Worm (Caenorhabditis elegans): Measurements from ENCODE around the gene cope-1.

Gene cope-1

DNA sequence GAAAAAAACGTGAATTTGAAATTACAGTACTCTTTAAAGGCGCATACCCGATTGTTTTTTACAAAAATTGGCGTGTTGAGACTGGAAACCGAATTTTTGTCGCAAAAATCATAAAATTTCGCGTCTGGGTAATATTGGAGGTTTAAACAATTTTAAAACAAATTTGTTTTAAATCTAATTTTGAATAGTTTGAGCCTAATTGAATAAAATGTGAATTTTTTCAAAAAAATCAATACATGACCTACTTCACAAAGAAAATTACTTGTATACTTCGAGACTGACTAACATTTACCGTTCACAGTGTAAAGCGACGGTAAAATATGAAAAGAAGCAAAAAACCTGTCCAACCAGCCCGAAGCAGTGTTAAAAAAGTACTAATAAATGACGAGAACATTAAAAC, 31.2 kb downstream of the cope-1 start:
- TF ChIP-seq M03D4.4 (tag; optimal IDR thresholded peaks at IDR 0.05), result no peak
- TF ChIP-seq bed-3 (GFP tag; optimal IDR thresholded peaks at IDR 0.05), result no peak
- TF ChIP-seq unc-39 (tag; optimal IDR thresholded peaks at IDR 0.05), result no peak
- no peak for TF ChIP-seq nhr-2 (tag; optimal IDR thresholded peaks at IDR 0.05)
- TF ChIP-seq nhr-12 (tag; optimal IDR thresholded peaks at IDR 0.05), result no peak
- no peak for TF ChIP-seq pha-4 (tag; optimal IDR thresholded peaks at IDR 0.05)
- TF ChIP-seq snpc-4 (tag; optimal IDR thresholded peaks at IDR 0.05), result no peak

DNA sequence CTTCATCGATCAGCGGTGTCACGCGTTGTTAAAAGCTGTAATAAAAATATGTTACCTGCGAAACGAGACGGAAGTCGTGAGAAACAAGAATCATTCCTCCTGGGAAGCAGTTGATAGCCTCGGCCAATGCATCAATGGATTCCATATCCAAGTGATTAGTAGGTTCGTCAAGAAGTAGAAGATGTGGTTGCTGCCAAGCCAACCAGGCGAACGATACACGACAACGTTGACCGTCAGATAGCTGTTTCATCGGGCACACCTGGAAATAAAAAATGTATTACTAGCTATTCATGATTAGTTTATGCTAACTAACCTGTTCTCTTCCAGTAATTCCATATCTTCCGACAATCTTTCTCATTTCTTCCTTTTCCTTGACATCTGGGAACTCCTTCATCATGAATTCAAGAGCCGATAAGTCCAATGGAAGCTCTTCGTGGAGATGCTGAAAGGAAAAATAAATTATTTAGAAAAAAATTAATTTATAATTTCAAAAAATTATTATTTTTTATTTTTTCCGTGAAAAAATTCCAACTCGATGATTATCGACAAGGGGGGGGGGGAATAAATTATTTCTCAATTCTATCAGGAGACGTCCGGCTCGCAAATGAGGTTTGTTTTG, 33.0 kb downstream of the cope-1 start, which contains the start of gene tag-164:
Gene tag-164 (plus strand): TSS at position 569 of the 619 bp plus-strand sequence.
- TF ChIP-seq lin-13 (tag; optimal IDR thresholded peaks at IDR 0.05), result no peak
- no peak for TF ChIP-seq elt-3 (tag; optimal IDR thresholded peaks at IDR 0.05)
- TF ChIP-seq unc-120 (tag; optimal IDR thresholded peaks at IDR 0.05; ENCODE audit: poor library complexity, severe bottlenecking), result no peak
- TF ChIP-seq nhr-28 (tag; optimal IDR thresholded peaks at IDR 0.05), result no peak
- TF ChIP-seq unc-39 (tag; optimal IDR thresholded peaks at IDR 0.05), result no peak
- TF ChIP-seq nhr-2 (tag; optimal IDR thresholded peaks at IDR 0.05), result no peak
- TF ChIP-seq snpc-4 (tag; optimal IDR thresholded peaks at IDR 0.05), result no peak
- TF ChIP-seq ceh-39 (tag; optimal IDR thresholded peaks at IDR 0.05), result no peak
- no peak for TF ChIP-seq ceh-83 (GFP tag; optimal IDR thresholded peaks at IDR 0.05)
- no peak for TF ChIP-seq tbx-8 (GFP tag; optimal IDR thresholded peaks at IDR 0.05)

DNA sequence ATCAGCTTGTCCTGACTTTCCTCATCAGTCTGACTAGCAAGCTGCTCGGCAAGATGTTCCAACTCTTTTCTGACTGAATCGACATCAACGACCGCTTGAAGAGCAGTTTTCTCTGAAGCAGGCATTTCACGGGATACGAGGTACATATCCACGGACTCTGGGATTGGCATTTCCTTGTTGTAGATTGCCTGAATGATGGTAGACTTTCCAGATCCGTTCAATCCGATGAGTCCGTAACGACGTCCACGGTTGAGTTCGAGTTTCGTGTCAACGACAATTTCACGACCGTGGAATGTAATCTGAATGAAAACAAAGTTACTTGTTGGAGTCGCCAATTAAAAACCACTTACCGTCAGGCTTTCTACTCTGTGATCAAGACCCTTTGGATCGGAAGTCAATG, 35.5 kb downstream of the cope-1 start:
- no peak for TF ChIP-seq mep-1 (tag; optimal IDR thresholded peaks at IDR 0.05)
- TF ChIP-seq cnd-1 (tag; optimal IDR thresholded peaks at IDR 0.05), result no peak
- no peak for TF ChIP-seq snpc-4 (tag; optimal IDR thresholded peaks at IDR 0.05)
- TF ChIP-seq elt-3 (tag; optimal IDR thresholded peaks at IDR 0.05), result no peak
- TF ChIP-seq ceh-83 (GFP tag; optimal IDR thresholded peaks at IDR 0.05), result no peak
- no peak for TF ChIP-seq flh-1 (GFP tag; optimal IDR thresholded peaks at IDR 0.05)
- no peak for TF ChIP-seq mls-2 (tag; optimal IDR thresholded peaks at IDR 0.05)
- no peak for TF ChIP-seq nhr-237 (tag; optimal IDR thresholded peaks at IDR 0.05)
- TF ChIP-seq hlh-1 (tag; optimal IDR thresholded peaks at IDR 0.05), result no peak
- TF ChIP-seq ces-1 (GFP tag; optimal IDR thresholded peaks at IDR 0.05), result no peak
- TF ChIP-seq unc-62 (GFP tag; optimal IDR thresholded peaks at IDR 0.05), result no peak
- no peak for TF ChIP-seq unc-120 (tag; optimal IDR thresholded peaks at IDR 0.05; ENCODE audit: poor library complexity, severe bottlenecking)
- no peak for TF ChIP-seq M03D4.4 (tag; optimal IDR thresholded peaks at IDR 0.05)
- TF ChIP-seq tbx-8 (GFP tag; optimal IDR thresholded peaks at IDR 0.05), result no peak
- TF ChIP-seq mab-5 (tag; optimal IDR thresholded peaks at IDR 0.05), result no peak
- no peak for TF ChIP-seq lin-13 (tag; optimal IDR thresholded peaks at IDR 0.05)
- TF ChIP-seq nhr-28 (tag; optimal IDR thresholded peaks at IDR 0.05), result no peak
- TF ChIP-seq drap-1 (GFP tag; optimal IDR thresholded peaks at IDR 0.05), result no peak
- no peak for TF ChIP-seq ham-2 (GFP tag; optimal IDR thresholded peaks at IDR 0.05)

DNA sequence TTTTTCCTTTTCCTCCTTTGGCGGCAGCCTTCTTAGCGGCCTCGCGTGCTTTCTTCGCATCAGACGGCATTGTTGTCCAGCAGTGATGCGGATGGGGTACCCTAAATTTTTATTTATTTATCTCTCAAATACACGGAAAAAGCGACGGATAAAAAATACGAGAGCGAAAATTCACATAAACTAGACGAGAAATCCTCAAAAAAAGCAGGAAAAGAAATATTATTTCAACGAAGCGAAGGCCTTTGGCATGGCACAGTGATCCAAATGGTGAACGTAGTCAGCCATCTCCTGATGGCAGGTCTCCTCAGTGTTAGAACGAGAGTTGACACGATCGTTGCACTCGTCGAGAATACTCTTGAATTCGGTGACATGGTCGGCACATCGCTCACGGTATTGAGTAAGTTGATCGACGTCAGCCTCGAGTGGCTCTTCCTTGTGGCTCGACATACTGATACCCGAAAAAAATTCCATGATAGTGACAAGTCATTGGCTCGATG, 36.1 kb downstream of the cope-1 start, which contains the start of the genes abcf-2 and T27E9.2:
Gene abcf-2 (minus strand): TSS at position 101 of the 497 bp plus-strand sequence.
Gene T27E9.2 (minus strand): TSS at position 447 of the 497 bp plus-strand sequence.
- TF ChIP-seq sptf-1 (tag; optimal IDR thresholded peaks at IDR 0.05) (no peak), ham-2 (GFP tag; optimal IDR thresholded peaks at IDR 0.05) (no peak), nhr-76 (tag; optimal IDR thresholded peaks at IDR 0.05) (no peak), nhr-237 (tag; optimal IDR thresholded peaks at IDR 0.05) (no peak), nhr-28 (tag; optimal IDR thresholded peaks at IDR 0.05) (no peak), ceh-39 (tag; optimal IDR thresholded peaks at IDR 0.05) (no peak), mab-5 (tag; optimal IDR thresholded peaks at IDR 0.05) (no peak), lin-32 (GFP tag; optimal IDR thresholded peaks at IDR 0.05) (no peak)

DNA sequence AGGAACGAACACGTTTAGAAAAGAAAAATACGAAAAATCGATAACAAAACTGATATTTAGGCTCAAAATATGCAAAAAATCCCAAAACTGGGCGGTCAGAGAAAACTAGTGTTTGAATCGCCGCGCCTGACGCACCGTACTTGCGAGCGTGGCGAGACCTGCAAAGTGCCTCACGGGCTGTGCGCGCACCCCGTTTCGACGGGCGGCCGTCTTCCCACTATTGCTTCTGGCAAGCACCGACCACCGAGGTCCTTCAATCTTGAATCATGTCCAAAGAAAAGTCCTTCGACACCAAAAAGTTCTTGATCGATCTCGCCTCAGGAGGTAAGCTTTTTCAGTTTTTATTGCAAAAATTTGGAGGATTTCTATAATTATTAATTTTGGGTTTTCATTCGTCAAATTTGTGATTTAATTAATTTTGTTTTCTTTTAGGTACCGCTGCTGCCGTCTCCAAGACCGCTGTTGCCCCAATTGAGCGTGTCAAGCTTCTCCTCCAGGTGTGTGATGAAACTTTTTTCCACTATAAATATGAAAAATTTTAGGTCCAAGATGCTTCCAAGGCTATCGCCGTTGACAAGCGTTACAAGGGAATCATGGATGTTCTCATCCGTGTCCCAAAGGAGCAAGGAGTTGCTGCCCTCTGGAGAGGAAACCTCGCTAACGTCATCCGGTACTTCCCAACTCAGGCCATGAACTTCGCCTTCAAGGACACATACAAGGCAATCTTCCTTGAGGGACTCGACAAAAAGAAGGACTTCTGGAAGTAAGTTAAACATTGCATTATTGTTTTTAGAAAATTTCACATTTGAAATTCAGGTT, 37.1 kb downstream of the cope-1 start, which contains the start of gene ant-1.1:
Gene ant-1.1 (plus strand): TSS at position 199 of the 819 bp plus-strand sequence.
- peak; percentile 38 for TF ChIP-seq nhr-2 (tag; optimal IDR thresholded peaks at IDR 0.05)
- no peak for TF ChIP-seq nhr-28 (tag; optimal IDR thresholded peaks at IDR 0.05)
- no peak for TF ChIP-seq flh-1 (GFP tag; optimal IDR thresholded peaks at IDR 0.05)
- TF ChIP-seq lsy-2 (tag; optimal IDR thresholded peaks at IDR 0.05), result peak; percentile 99
- no peak for TF ChIP-seq blmp-1 (tag; optimal IDR thresholded peaks at IDR 0.05)
- peak; percentile 83 for TF ChIP-seq mep-1 (tag; optimal IDR thresholded peaks at IDR 0.05)
- no peak for TF ChIP-seq elt-3 (tag; optimal IDR thresholded peaks at IDR 0.05)
- peak; percentile 90 for TF ChIP-seq lin-13 (tag; optimal IDR thresholded peaks at IDR 0.05)
- no peak for TF ChIP-seq sem-2 (GFP tag; optimal IDR thresholded peaks at IDR 0.05)
- TF ChIP-seq unc-39 (tag; optimal IDR thresholded peaks at IDR 0.05), result no peak
- peak; percentile 56 for TF ChIP-seq drap-1 (GFP tag; optimal IDR thresholded peaks at IDR 0.05)
- TF ChIP-seq unc-62 (GFP tag; optimal IDR thresholded peaks at IDR 0.05), result no peak
- no peak for TF ChIP-seq nhr-76 (tag; optimal IDR thresholded peaks at IDR 0.05)
- TF ChIP-seq cnd-1 (tag; optimal IDR thresholded peaks at IDR 0.05), result peak; percentile 21
- peak; percentile 65 for TF ChIP-seq ceh-83 (GFP tag; optimal IDR thresholded peaks at IDR 0.05)
- no peak for TF ChIP-seq tbx-8 (GFP tag; optimal IDR thresholded peaks at IDR 0.05)
- peak; percentile 18 for TF ChIP-seq bed-3 (GFP tag; optimal IDR thresholded peaks at IDR 0.05)
- no peak for TF ChIP-seq ztf-11 (tag; optimal IDR thresholded peaks at IDR 0.05)
- TF ChIP-seq ham-2 (GFP tag; optimal IDR thresholded peaks at IDR 0.05), result peak; percentile 6
- peak; percentile 94 for TF ChIP-seq nhr-237 (tag; optimal IDR thresholded peaks at IDR 0.05)
- TF ChIP-seq lin-32 (GFP tag; optimal IDR thresholded peaks at IDR 0.05), result peak; percentile 16
- TF ChIP-seq pha-4 (tag; optimal IDR thresholded peaks at IDR 0.05), result peak; percentile 91
- peak; percentile 49 for TF ChIP-seq hlh-1 (tag; optimal IDR thresholded peaks at IDR 0.05)
- no peak for TF ChIP-seq elt-1 (tag; optimal IDR thresholded peaks at IDR 0.05; ENCODE audit: borderline replicate concordance, insufficient read depth)
- TF ChIP-seq zip-8 (tag; optimal IDR thresholded peaks at IDR 0.05), result no peak
- TF ChIP-seq snpc-4 (tag; optimal IDR thresholded peaks at IDR 0.05), result no peak
- TF ChIP-seq mls-2 (tag; optimal IDR thresholded peaks at IDR 0.05), result peak; percentile 74
- no peak for TF ChIP-seq nhr-12 (tag; optimal IDR thresholded peaks at IDR 0.05)
